Fruit fly (Drosophila melanogaster): ENCODE results near the gene CG33333.

CG33333 gene

DNA sequence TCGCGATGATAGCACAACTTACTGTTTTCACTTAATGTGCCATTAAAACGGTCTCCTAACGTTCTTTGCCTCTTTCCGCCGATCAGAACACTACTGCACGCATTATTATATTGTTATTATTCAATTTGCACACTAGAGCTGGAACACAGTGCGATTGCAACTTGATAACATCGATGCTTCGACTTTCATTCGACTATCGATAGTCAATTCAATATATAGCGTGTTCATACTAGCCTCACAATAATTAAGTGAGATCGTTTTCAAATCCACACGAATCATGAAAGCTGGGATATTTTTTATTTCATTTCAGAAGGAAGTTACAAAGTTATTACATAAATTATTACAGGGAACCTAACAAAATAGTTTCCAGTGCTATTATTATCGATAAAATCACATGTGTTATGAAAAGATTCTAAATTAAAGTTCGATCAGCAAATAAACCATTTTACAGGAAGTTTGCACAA is 15.9 kb upstream of the CG33333 start (continued):
- TF ChIP-seq Hr78 (GFP tag; optimal IDR thresholded peaks at IDR 0.05): no peak
- peak; percentile 71 for TF ChIP-seq Hmr (GFP tag; optimal IDR thresholded peaks at IDR 0.05)
- TF ChIP-seq zen2 (GFP tag; IDR thresholded peaks at IDR 0.05; ENCODE audit: partially characterized antibody): peak; percentile 63; the same call in 1 of the 3 replicates
- no peak for TF ChIP-seq gsb (GFP tag; IDR thresholded peaks at IDR 0.05)
- peak; percentile 27 for TF ChIP-seq tio (GFP tag; optimal IDR thresholded peaks at IDR 0.05)
- TF ChIP-seq D (optimal IDR thresholded peaks at IDR 0.05): no peak
- TF ChIP-seq D (GFP tag; optimal IDR thresholded peaks at IDR 0.05): no peak
- TF ChIP-seq Mad (GFP tag; optimal IDR thresholded peaks at IDR 0.05): peak; percentile 12
- TF ChIP-seq HLH54F (GFP tag; optimal IDR thresholded peaks at IDR 0.05): peak; percentile 60
- no peak for TF ChIP-seq CG15479 (GFP tag; optimal IDR thresholded peaks at IDR 0.05)
- no peak for TF ChIP-seq croc (GFP tag; conservative IDR thresholded peaks at IDR 0.05)
- no peak for TF ChIP-seq tup (GFP tag; optimal IDR thresholded peaks at IDR 0.05)
- TF ChIP-seq CG13894 (tag; optimal IDR thresholded peaks at IDR 0.05): no peak
- peak; percentile 47 for TF ChIP-seq Atf-2 (GFP tag; optimal IDR thresholded peaks at IDR 0.05)
- TF ChIP-seq Asciz (GFP tag; optimal IDR thresholded peaks at IDR 0.05): no peak
- TF ChIP-seq E2f1 (GFP tag; IDR thresholded peaks at IDR 0.05): 0 out of 2 replicates have a peak, but pooled peaks have one; percentile 29
- TF ChIP-seq CG3726 (GFP tag; IDR thresholded peaks at IDR 0.05): no peak
- no peak for TF ChIP-seq Six4 (GFP tag; optimal IDR thresholded peaks at IDR 0.05)
- no peak for TF ChIP-seq cg (GFP tag; optimal IDR thresholded peaks at IDR 0.05)
- 0 out of 3 replicates have a peak, but pooled peaks have one; percentile 41 for TF ChIP-seq mld (GFP tag; IDR thresholded peaks at IDR 0.05; ENCODE audit: partially characterized antibody)
- peak; percentile 71 for TF ChIP-seq CG1024 (GFP tag; IDR thresholded peaks at IDR 0.05)
- TF ChIP-seq CG7928 (GFP tag; optimal IDR thresholded peaks at IDR 0.05): no peak
- no peak for TF ChIP-seq ATbp (GFP tag; optimal IDR thresholded peaks at IDR 0.05)
- peak; percentile 16 for TF ChIP-seq ewg (GFP tag; optimal IDR thresholded peaks at IDR 0.05)
- TF ChIP-seq CG1602 (GFP tag; optimal IDR thresholded peaks at IDR 0.05): peak; percentile 22
- peak; percentile 45 for TF ChIP-seq Antp (GFP tag; optimal IDR thresholded peaks at IDR 0.05)
- TF ChIP-seq CG18619 (GFP tag; optimal IDR thresholded peaks at IDR 0.05): peak; percentile 15
- TF ChIP-seq CG2116 (GFP tag; optimal IDR thresholded peaks at IDR 0.05): peak; percentile 83
- TF ChIP-seq CG12219 (GFP tag; optimal IDR thresholded peaks at IDR 0.05): no peak
- TF ChIP-seq CG13775 (GFP tag; optimal IDR thresholded peaks at IDR 0.05): peak; percentile 67
- TF ChIP-seq CG9932 (GFP tag; IDR thresholded peaks at IDR 0.05): peak; percentile 78
- TF ChIP-seq CG7271 (tag; optimal IDR thresholded peaks at IDR 0.05): no peak
- peak; percentile 72 for TF ChIP-seq vnd (GFP tag; IDR thresholded peaks at IDR 0.05; ENCODE audit: partially characterized antibody)
- TF ChIP-seq lbe (GFP tag; optimal IDR thresholded peaks at IDR 0.05): peak; percentile 3
- peak; percentile 86 for TF ChIP-seq CG2120 (GFP tag; optimal IDR thresholded peaks at IDR 0.05)
- TF ChIP-seq CG9727 (GFP tag; optimal IDR thresholded peaks at IDR 0.05): no peak
- TF ChIP-seq CG4730 (GFP tag; IDR thresholded peaks at IDR 0.05): no peak
- peak; percentile 14 for TF ChIP-seq CG13296 (GFP tag; optimal IDR thresholded peaks at IDR 0.05)
- TF ChIP-seq Rfx (GFP tag; IDR thresholded peaks at IDR 0.05): peak; percentile 75
- no peak for TF ChIP-seq CG10543 (GFP tag; optimal IDR thresholded peaks at IDR 0.05)
- TF ChIP-seq Lhr (GFP tag; optimal IDR thresholded peaks at IDR 0.05): peak; percentile 61
- 0 out of 3 replicates have a peak, but pooled peaks have one; percentile 16 for TF ChIP-seq CG17361 (GFP tag; IDR thresholded peaks at IDR 0.05)
- TF ChIP-seq Ptx1 (GFP tag; IDR thresholded peaks at IDR 0.05): peak; percentile 47; the same call in 1 of the 2 replicates
- no peak for TF ChIP-seq ac (GFP tag; optimal IDR thresholded peaks at IDR 0.05)
- TF ChIP-seq caup (GFP tag; optimal IDR thresholded peaks at IDR 0.05; ENCODE audit: severe bottlenecking): peak; percentile 11
- peak; percentile 57 for TF ChIP-seq CG12942 (GFP tag; optimal IDR thresholded peaks at IDR 0.05)
- TF ChIP-seq CG6689 (GFP tag; IDR thresholded peaks at IDR 0.05): no peak
- peak; percentile 13 for TF ChIP-seq slou (GFP tag; optimal IDR thresholded peaks at IDR 0.05)
- no peak for TF ChIP-seq aop (GFP tag; IDR thresholded peaks at IDR 0.05)
- peak; percentile 14 for TF ChIP-seq CG12744 (GFP tag; optimal IDR thresholded peaks at IDR 0.05)

All from whole organism, embryonic.